Fruit fly (Drosophila melanogaster) whole organism, embryonic: ENCODE measurements around the gene CG13833.

Source experiments
- Bdp1 ChIP-seq: fragments of 200-800 bp; sonication (Bioruptor generic); optimal IDR thresholded peaks from 3 replicates; lab custom pipeline; 2016; ENCODE audit warnings: missing biosample characterization, missing genetic modification characterization
- BtbVII ChIP-seq: fragments of 200-800 bp; sonication (Bioruptor generic); optimal IDR thresholded peaks from 3 replicates; lab custom pipeline; 2017; ENCODE audit warnings: missing biosample characterization, mild to moderate bottlenecking, missing genetic modification characterization
- C15 ChIP-seq: fragments of 200-800 bp; sonication (Bioruptor generic); IDR thresholded peaks from 3 replicates; pipeline ENCODE4 v1.3.6; 2022; ENCODE audit warnings: missing biosample characterization, missing genetic modification characterization
- CG11696 ChIP-seq: fragments of 200-800 bp; sonication (Bioruptor generic); IDR thresholded peaks from 2 replicates; pipeline ENCODE4 v1.3.6; 2022; ENCODE audit warnings: missing biosample characterization, missing genetic modification characterization
- CG12219 ChIP-seq: fragments of 200-800 bp; sonication (Bioruptor generic); optimal IDR thresholded peaks from 3 replicates; lab custom pipeline; 2018; ENCODE audit warnings: missing biosample characterization, mild to moderate bottlenecking, missing genetic modification characterization
- CG14965 ChIP-seq: fragments of 200-800 bp; sonication (Bioruptor generic); optimal IDR thresholded peaks from 2 replicates; lab custom pipeline; 2016; ENCODE audit warnings: missing biosample characterization, missing genetic modification characterization, borderline replicate concordance
- CG15514 ChIP-seq: fragments of 200-800 bp; sonication (Bioruptor generic); optimal IDR thresholded peaks from 3 replicates; lab custom pipeline; 2017; ENCODE audit warnings: missing biosample characterization, missing genetic modification characterization, mild to moderate bottlenecking, moderate library complexity, missing genetic modification reagents
- CG17361 ChIP-seq: fragments of 200-800 bp; sonication (Bioruptor generic); IDR thresholded peaks from 3 replicates; pipeline ENCODE4 v1.3.6; 2022; ENCODE audit warnings: missing biosample characterization, missing genetic modification characterization
- CG18599 ChIP-seq: fragments of 200-800 bp; sonication (Bioruptor generic); optimal IDR thresholded peaks from 3 replicates; lab custom pipeline; 2017; ENCODE audit warnings: missing biosample characterization, missing genetic modification characterization, mild to moderate bottlenecking, moderate library complexity, missing genetic modification reagents
- CG2199 ChIP-seq: fragments of 200-800 bp; sonication (Bioruptor generic); IDR thresholded peaks from 3 replicates; pipeline ENCODE4 v1.3.6; 2022; ENCODE audit warnings: missing biosample characterization, missing genetic modification characterization
- CG2875 ChIP-seq: fragments of 200-800 bp; sonication (Bioruptor generic); optimal IDR thresholded peaks from 2 replicates; lab custom pipeline; 2017; ENCODE audit warnings: missing biosample characterization, mild to moderate bottlenecking, missing genetic modification characterization, missing genetic modification reagents
- CG3163 ChIP-seq: fragments of 200-800 bp; sonication (Bioruptor generic); optimal IDR thresholded peaks from 3 replicates; lab custom pipeline; 2016; ENCODE audit warnings: missing biosample characterization, missing genetic modification characterization
- CG33213 ChIP-seq: fragments of 200-800 bp; sonication (Bioruptor generic); optimal IDR thresholded peaks from 3 replicates; lab custom pipeline; 2016; ENCODE audit warnings: missing biosample characterization, missing genetic modification characterization
- CG34422 ChIP-seq: fragments of 200-800 bp; sonication (Bioruptor generic); IDR thresholded peaks from 3 replicates; pipeline ENCODE4 v1.3.6; 2022; ENCODE audit warnings: missing biosample characterization, missing genetic modification characterization
- CG4820 ChIP-seq: fragments of 200-800 bp; sonication (Bioruptor generic); optimal IDR thresholded peaks from 3 replicates; lab custom pipeline; 2016; ENCODE audit warnings: missing biosample characterization, missing genetic modification characterization
- CG6813 ChIP-seq: fragments of 200-800 bp; sonication (Bioruptor generic); optimal IDR thresholded peaks from 2 replicates; lab custom pipeline; 2017; ENCODE audit warnings: missing biosample characterization, missing genetic modification characterization, mild to moderate bottlenecking, moderate library complexity, missing genetic modification reagents
- CG6854 ChIP-seq: fragments of 200-800 bp; sonication (Bioruptor generic); optimal IDR thresholded peaks from 3 replicates; lab custom pipeline; 2017; ENCODE audit warnings: missing biosample characterization, mild to moderate bottlenecking, missing genetic modification characterization
- CG7963 ChIP-seq: fragments of 200-800 bp; sonication (Bioruptor generic); IDR thresholded peaks from 3 replicates; pipeline ENCODE4 v1.3.6; 2022; ENCODE audit warnings: missing biosample characterization, missing genetic modification characterization; ENCODE audit not compliant: partially characterized antibody
- CG9215 ChIP-seq: fragments of 200-800 bp; sonication (Bioruptor generic); IDR thresholded peaks from 2 replicates; pipeline ENCODE4 v1.3.6; 2022; ENCODE audit warnings: missing biosample characterization, missing genetic modification characterization
- Drgx ChIP-seq: fragments of 200-800 bp; sonication (Bioruptor generic); IDR thresholded peaks from 2 replicates; pipeline ENCODE4 v1.3.6; 2022; ENCODE audit warnings: missing biosample characterization, missing genetic modification characterization
- Hr78 ChIP-seq, 2 experiments: fragments of 200-800 bp in 1 of 2; fragments of >200 bp in 1 of 2; sonication (Bioruptor generic) in 1 of 2; optimal IDR thresholded peaks; 2 replicates each; lab custom pipeline; 2017 to 2019; ENCODE audit warnings: missing biosample characterization in 2 of 2, missing genetic modification characterization in 2 of 2, mild to moderate bottlenecking in 1 of 2, moderate library complexity in 1 of 2
- MESR4 ChIP-seq: fragments of 200-800 bp; sonication (Bioruptor generic); optimal IDR thresholded peaks from 2 replicates; lab custom pipeline; 2018; ENCODE audit warnings: missing biosample characterization, mild to moderate bottlenecking, missing genetic modification characterization, moderate library complexity
- Med ChIP-seq: fragments of 200-800 bp; sonication (Bioruptor generic); peaks from one replicate; lab custom pipeline; 2016; ENCODE audit warnings: missing biosample characterization, missing genetic modification characterization, mild to moderate bottlenecking, inconsistent platforms, moderate library complexity
- NC2α ChIP-seq: fragments of 200-800 bp; sonication (Bioruptor generic); optimal IDR thresholded peaks from 2 replicates; lab custom pipeline; 2016; ENCODE audit warnings: missing biosample characterization, missing genetic modification characterization
- Nf-YC ChIP-seq: fragments of 200-800 bp; optimal IDR thresholded peaks from 3 replicates; lab custom pipeline; 2019; ENCODE audit warnings: missing biosample characterization, mild to moderate bottlenecking, missing genetic modification characterization, moderate library complexity
- Pdp1 ChIP-seq, 2 experiments: fragments of 200-800 bp; sonication (Bioruptor generic); optimal IDR thresholded peaks; 3 replicates each; lab custom pipeline; 2016; ENCODE audit warnings: missing biosample characterization in 2 of 2, missing genetic modification characterization in 2 of 2, mild to moderate bottlenecking in 1 of 2, moderate library complexity in 1 of 2
- Rx ChIP-seq: fragments of 200-800 bp; sonication (Bioruptor generic); IDR thresholded peaks from 2 replicates; pipeline ENCODE4 v1.3.6; 2022; ENCODE audit warnings: missing biosample characterization, missing genetic modification characterization
- cas ChIP-seq: fragments of 200-800 bp; sonication (Bioruptor generic); IDR thresholded peaks from 2 replicates; pipeline ENCODE4 v1.3.6; 2022; ENCODE audit warnings: missing biosample characterization, missing genetic modification characterization
- cato ChIP-seq: fragments of 200-800 bp; sonication (Bioruptor generic); optimal IDR thresholded peaks from 2 replicates; lab custom pipeline; 2016; ENCODE audit warnings: missing biosample characterization, missing genetic modification characterization, borderline replicate concordance
- caup ChIP-seq: fragments of 200-800 bp; sonication (Bioruptor generic); optimal IDR thresholded peaks from 3 replicates; lab custom pipeline; 2017; ENCODE audit warnings: missing biosample characterization, mild to moderate bottlenecking, missing genetic modification characterization, moderate library complexity; ENCODE audit not compliant: severe bottlenecking
- chif ChIP-seq, 2 experiments: fragments of 200-800 bp; sonication (Bioruptor generic); optimal IDR thresholded peaks; 3 replicates each; lab custom pipeline; 2016; ENCODE audit warnings: missing biosample characterization in 2 of 2, missing genetic modification characterization in 2 of 2
- crc ChIP-seq: fragments of 200-800 bp; sonication (Bioruptor generic); optimal IDR thresholded peaks from 2 replicates; lab custom pipeline; 2016; ENCODE audit warnings: missing biosample characterization, missing genetic modification characterization
- crp ChIP-seq, 2 experiments: fragments of 200-800 bp; sonication (Bioruptor generic); optimal IDR thresholded peaks; 2 replicates in 1 of 2; 3 replicates in 1 of 2; lab custom pipeline; 2017; ENCODE audit warnings: missing biosample characterization in 2 of 2, missing genetic modification characterization in 2 of 2, mild to moderate bottlenecking in 1 of 2, moderate library complexity in 1 of 2
- danr ChIP-seq: fragments of 200-800 bp; sonication (Bioruptor generic); IDR thresholded peaks from 2 replicates; pipeline ENCODE4 v1.3.6; 2022; ENCODE audit warnings: missing biosample characterization, missing genetic modification characterization
- ems ChIP-seq: fragments of 200-800 bp; sonication (Bioruptor generic); optimal IDR thresholded peaks from 3 replicates; lab custom pipeline; 2016; ENCODE audit warnings: missing biosample characterization, missing genetic modification characterization
- ftz-f1 ChIP-seq: fragments of 200-800 bp; sonication (Bioruptor generic); optimal IDR thresholded peaks from 2 replicates; lab custom pipeline; 2016; ENCODE audit warnings: missing biosample characterization, missing genetic modification characterization
- inv ChIP-seq: fragments of 200-800 bp; sonication (Bioruptor generic); IDR thresholded peaks from 2 replicates; pipeline ENCODE4 v1.3.6; 2022; ENCODE audit warnings: missing biosample characterization, missing genetic modification characterization; ENCODE audit not compliant: partially characterized antibody
- nom ChIP-seq: fragments of 200-800 bp; sonication (Bioruptor generic); optimal IDR thresholded peaks from 2 replicates; lab custom pipeline; 2017; ENCODE audit warnings: missing biosample characterization, missing genetic modification characterization, mild to moderate bottlenecking, moderate library complexity, missing genetic modification reagents
- odd ChIP-seq: fragments of 200-800 bp; sonication (Bioruptor generic); optimal IDR thresholded peaks from 2 replicates; lab custom pipeline; 2017; ENCODE audit warnings: missing biosample characterization, mild to moderate bottlenecking, missing genetic modification characterization
- rib ChIP-seq: fragments of 200-800 bp; sonication (Bioruptor generic); IDR thresholded peaks from 2 replicates; pipeline ENCODE4 v1.3.6; 2022; ENCODE audit warnings: missing biosample characterization, missing genetic modification characterization
- sens ChIP-seq: fragments of 200-800 bp; sonication (Bioruptor generic); peaks from one replicate; lab custom pipeline; 2016; ENCODE audit warnings: missing biosample characterization, missing genetic modification characterization
- seq ChIP-seq: fragments of 200-800 bp; sonication (Bioruptor generic); IDR thresholded peaks from 2 replicates; pipeline ENCODE4 v1.3.6; 2022; ENCODE audit warnings: missing biosample characterization, missing genetic modification characterization
- ssp ChIP-seq: fragments of 200-800 bp; sonication (Bioruptor generic); IDR thresholded peaks from 2 replicates; pipeline ENCODE4 v1.3.6; 2022; ENCODE audit warnings: missing biosample characterization, missing genetic modification characterization
- tin ChIP-seq: fragments of 200-800 bp; sonication (Bioruptor generic); optimal IDR thresholded peaks from 3 replicates; lab custom pipeline; 2016; ENCODE audit warnings: missing biosample characterization, missing genetic modification characterization
- tio ChIP-seq: fragments of 200-800 bp; sonication (Bioruptor generic); optimal IDR thresholded peaks from 2 replicates; lab custom pipeline; 2017; ENCODE audit warnings: missing biosample characterization, missing genetic modification characterization, inconsistent platforms
- ttk ChIP-seq: fragments of 200-800 bp; sonication (Bioruptor generic); IDR thresholded peaks from 2 replicates; pipeline ENCODE4 v2.1.2; 2022; ENCODE audit warnings: missing biosample characterization, missing genetic modification characterization
- tup ChIP-seq: fragments of 200-800 bp; sonication (Bioruptor generic); optimal IDR thresholded peaks from 2 replicates; lab custom pipeline; 2016; ENCODE audit warnings: missing biosample characterization, mild to moderate bottlenecking, missing genetic modification characterization, moderate library complexity
- unpg ChIP-seq: fragments of 200-800 bp; sonication (Bioruptor generic); optimal IDR thresholded peaks from 3 replicates; lab custom pipeline; 2018; ENCODE audit warnings: missing biosample characterization, mild to moderate bottlenecking, missing genetic modification characterization, moderate library complexity
- wdn ChIP-seq: fragments of 200-800 bp; sonication (Bioruptor generic); IDR thresholded peaks from 2 replicates; pipeline ENCODE4 v1.3.6; 2022; ENCODE audit warnings: missing biosample characterization, missing genetic modification characterization

The CG13833 gene

DNA sequence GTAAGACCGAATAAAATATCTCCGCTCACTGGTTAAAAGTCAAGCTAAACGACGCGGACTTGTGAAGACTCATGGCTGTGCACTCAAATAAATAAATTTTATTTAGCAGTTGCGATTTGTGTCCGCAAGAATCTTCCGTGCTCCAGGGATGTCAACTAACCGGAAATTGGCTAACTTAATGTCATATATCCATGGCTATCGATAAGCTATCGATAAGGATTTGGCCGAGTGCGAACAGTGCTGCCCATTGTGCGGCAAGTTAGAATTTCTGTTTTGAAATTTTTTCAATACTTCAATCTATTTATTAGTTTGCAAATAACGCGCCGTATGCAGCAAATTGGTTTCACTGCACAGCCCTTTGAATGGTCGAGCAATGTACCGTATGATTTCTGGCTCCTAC, 18.6 kb upstream of the CG13833 start, which contains the start of gene p53 (continued):
- TF ChIP-seq BtbVII (peak; percentile 79), CG17361 (GFP tag; lab: Robert Waterston, UW) (peak; percentile 64; the same call in 2 of the 3 replicates), Rx (peak; percentile 68), CG33213 (GFP tag; lab: Kevin White, UChicago) (peak; percentile 88), seq (GFP tag; lab: Robert Waterston, UW) (no peak), CG12219 (GFP tag; lab: Kevin White, UChicago) (peak; percentile 74), danr (no peak), cato (GFP tag; lab: Kevin White, UChicago) (peak; percentile 21), crc (peak; percentile 51), odd (GFP tag; lab: Kevin White, UChicago) (peak; percentile 74), CG3163 (GFP tag; lab: Kevin White, UChicago) (peak; percentile 54), inv (peak; percentile 67), tio (GFP tag; lab: Kevin White, UChicago) (no peak), ssp (peak; percentile 37; the same call in 1 of the 2 replicates), CG4820 (GFP tag; lab: Kevin White, UChicago) (peak; percentile 40), NC2α (GFP tag; lab: Kevin White, UChicago) (peak; percentile 32), CG2875 (peak; percentile 72), CG15514 (peak; percentile 87), CG2199 (0 out of 3 replicates have a peak, but pooled peaks have one; percentile 64), CG34422 (GFP tag; lab: Robert Waterston, UW) (peak; percentile 68; the same call in 2 of the 3 replicates), chif (GFP tag; optimal IDR thresholded peaks at IDR 0.05; lab: Kevin White, UChicago) (peak; percentile 48 to 79), CG6813 (peak; percentile 71), ttk (peak; percentile 55; the same call in 1 of the 2 replicates), tin (peak; percentile 66), CG11696 (GFP tag; lab: Robert Waterston, UW) (no peak), Hr78 (GFP tag; optimal IDR thresholded peaks at IDR 0.05; lab: Kevin White, UChicago) (no peak), CG7963 (GFP tag; lab: Robert Waterston, UW) (peak; percentile 44; the same call in 1 of the 3 replicates), CG18599 (GFP tag; lab: Kevin White, UChicago) (peak; percentile 76), cas (GFP tag; lab: Robert Waterston, UW) (no peak), C15 (GFP tag; lab: Robert Waterston, UW) (0 out of 3 replicates have a peak, but pooled peaks have one; percentile 27), Bdp1 (GFP tag; lab: Kevin White, UChicago) (peak; percentile 41), CG6854 (GFP tag; lab: Kevin White, UChicago) (peak; percentile 56), CG9215 (GFP tag; lab: Robert Waterston, UW) (0 out of 2 replicates have a peak, but pooled peaks have one; percentile 25), nom (GFP tag; lab: Kevin White, UChicago) (no peak), unpg (GFP tag; lab: Kevin White, UChicago) (peak; percentile 67), caup (GFP tag; lab: Kevin White, UChicago) (peak; percentile 91), Nf-YC (peak; percentile 18), tup (GFP tag; lab: Kevin White, UChicago) (no peak), wdn (peak; percentile 49; the same call in 1 of the 2 replicates), CG14965 (GFP tag; lab: Kevin White, UChicago) (peak; percentile 27), crp (GFP tag; optimal IDR thresholded peaks at IDR 0.05; lab: Kevin White, UChicago) (peak in 1 of 2 experiments; percentile 26), Pdp1 (GFP tag; optimal IDR thresholded peaks at IDR 0.05; lab: Kevin White, UChicago) (peak; percentile 57 to 59), rib (GFP tag; lab: Robert Waterston, UW) (peak; percentile 33), ftz-f1 (no peak), sens (peak; percentile 92), Drgx (GFP tag; lab: Robert Waterston, UW) (no peak), ems (GFP tag; lab: Kevin White, UChicago) (peak; percentile 66), MESR4 (GFP tag; lab: Kevin White, UChicago) (peak; percentile 18), Med (peak; percentile 98)
